Worm (Caenorhabditis elegans) whole organism, late embryonic: ENCODE results near the gene F09B12.5.

Source experiments
- ama-1 ChIP-seq: fragments of 150-350 bp; optimal IDR thresholded peaks from 2 replicates; lab custom pipeline; 2014
- ceh-2 ChIP-seq: sonication (generic microtip); optimal IDR thresholded peaks from 2 replicates; lab custom pipeline; 2016; ENCODE audit warnings: missing genotype, missing genetic modification characterization, missing compliant biosample characterization
- dmd-4 ChIP-seq: sonication (generic microtip); optimal IDR thresholded peaks from 2 replicates; lab custom pipeline; 2016; ENCODE audit warnings: borderline replicate concordance, missing genetic modification characterization, missing compliant biosample characterization
- fkh-10 ChIP-seq: fragments of 150-350 bp; optimal IDR thresholded peaks from 2 replicates; lab custom pipeline; 2014; ENCODE audit warnings: missing biosample characterization, missing genetic modification reagents, missing genetic modification characterization
- gmeb-2 ChIP-seq: sonication (generic microtip); optimal IDR thresholded peaks from 2 replicates; lab custom pipeline; 2016; ENCODE audit warnings: missing genetic modification characterization, inconsistent platforms, missing compliant biosample characterization
- npax-4 ChIP-seq: sonication (generic microtip); optimal IDR thresholded peaks from 2 replicates; lab custom pipeline; 2016; ENCODE audit warnings: missing genetic modification characterization, missing compliant biosample characterization
- ztf-16 ChIP-seq: sonication (generic microtip); optimal IDR thresholded peaks from 2 replicates; lab custom pipeline; 2017; ENCODE audit warnings: missing genetic modification characterization, missing compliant biosample characterization

ce11 chrX:15055914-15056313 lies 28.6 kb upstream of the F09B12.5 start, which contains the start of gene H03G16.7:
- no peak for TF ChIP-seq gmeb-2 (tag; lab: Kevin White, UChicago)
- TF ChIP-seq fkh-10 (GFP tag; lab: Kevin White, UChicago): no peak
- TF ChIP-seq ama-1 (lab: Kevin White, UChicago): no peak
- TF ChIP-seq ztf-16 (tag; lab: Kevin White, UChicago): no peak
- no peak for TF ChIP-seq dmd-4 (tag; lab: Kevin White, UChicago)
- no peak for TF ChIP-seq ceh-2 (tag; lab: Kevin White, UChicago)
- no peak for TF ChIP-seq npax-4 (tag; lab: Kevin White, UChicago)
